Fruit fly (Drosophila melanogaster) whole organism, pupa: ENCODE data around the gene poe.

Source experiments
- CG12605 ChIP-seq: fragments of 200-800 bp; sonication (Bioruptor generic); IDR thresholded peaks from 2 replicates; pipeline ENCODE4 v1.3.6; 2022; ENCODE audit warnings: missing biosample characterization, missing genetic modification characterization
- CG32121 ChIP-seq: fragments of 200-800 bp; sonication (Bioruptor generic); IDR thresholded peaks from 2 replicates; pipeline ENCODE4 v1.3.6; 2022; ENCODE audit warnings: missing biosample characterization, missing genetic modification characterization
- CG8159 ChIP-seq: fragments of 200-800 bp; sonication (Bioruptor generic); optimal IDR thresholded peaks from 3 replicates; lab custom pipeline; 2018; ENCODE audit warnings: missing biosample characterization, mild to moderate bottlenecking, missing genetic modification characterization, moderate library complexity
- EcR ChIP-seq: fragments of 200-800 bp; sonication (Bioruptor generic); optimal IDR thresholded peaks from 3 replicates; lab custom pipeline; 2019; ENCODE audit warnings: missing biosample characterization, missing genetic modification characterization, mild to moderate bottlenecking, moderate library complexity, missing genetic modification reagents
- Ets98B ChIP-seq: fragments of 200-800 bp; sonication (Bioruptor generic); IDR thresholded peaks from 2 replicates; pipeline ENCODE4 v1.3.6; 2022; ENCODE audit warnings: missing biosample characterization, missing genetic modification characterization
- Pif1A ChIP-seq: fragments of 200-800 bp; sonication (Bioruptor generic); optimal IDR thresholded peaks from 3 replicates; lab custom pipeline; 2016; ENCODE audit warnings: missing biosample characterization, missing genetic modification characterization
- Snoo ChIP-seq: fragments of 200-800 bp; sonication (Bioruptor generic); optimal IDR thresholded peaks from 3 replicates; lab custom pipeline; 2017; ENCODE audit warnings: missing biosample characterization, mild to moderate bottlenecking, missing genetic modification characterization, inconsistent platforms
- fd96Ca ChIP-seq: fragments of 200-800 bp; sonication (Bioruptor generic); IDR thresholded peaks from 3 replicates; pipeline ENCODE4 v1.3.6; 2022; ENCODE audit warnings: missing biosample characterization, missing genetic modification characterization

DNA sequence CACCGCTTCAGTTG lies 11.8 kb upstream of the poe start, which contains the start of gene Bsg:
- TF ChIP-seq Pif1A (GFP tag; lab: Kevin White, UChicago), result no peak
- TF ChIP-seq CG32121 (GFP tag; lab: Robert Waterston, UW), result no peak
- TF ChIP-seq CG12605 (GFP tag; lab: Robert Waterston, UW), result no peak
- no peak for TF ChIP-seq fd96Ca (GFP tag; lab: Robert Waterston, UW)
- TF ChIP-seq Ets98B (GFP tag; lab: Robert Waterston, UW), result no peak
- TF ChIP-seq EcR (GFP tag; lab: Kevin White, UChicago), result no peak
- no peak for TF ChIP-seq Snoo (tag; lab: Kevin White, UChicago)
- no peak for TF ChIP-seq CG8159 (tag; lab: Kevin White, UChicago)
